Fruit fly (Drosophila melanogaster): Measurements from ENCODE around the gene CG4362.

Gene CG4362

dm6 chr3R:20262927-20263644 is 44.3 kb downstream of the CG4362 start (continued):
- no peak for TF ChIP-seq CG17568 (GFP tag; optimal IDR thresholded peaks at IDR 0.05)
- no peak for TF ChIP-seq emc (GFP tag; optimal IDR thresholded peaks at IDR 0.05)
- TF ChIP-seq cas (GFP tag; IDR thresholded peaks at IDR 0.05), result no peak
- no peak for TF ChIP-seq Atf-2 (GFP tag; optimal IDR thresholded peaks at IDR 0.05)
- TF ChIP-seq pan (optimal IDR thresholded peaks at IDR 0.05), result no peak
- TF ChIP-seq pan (GFP tag; optimal IDR thresholded peaks at IDR 0.05 in 1 of 2, IDR thresholded peaks at IDR 0.05 in 1 of 2), result no peak
- TF ChIP-seq trem (tag; optimal IDR thresholded peaks at IDR 0.05), result no peak
- no peak for TF ChIP-seq zfh1 (GFP tag; IDR thresholded peaks at IDR 0.05)
- no peak for TF ChIP-seq Mrtf (GFP tag; IDR thresholded peaks at IDR 0.05)
- no peak for TF ChIP-seq tll (GFP tag; optimal IDR thresholded peaks at IDR 0.05)
- no peak for TF ChIP-seq trh (GFP tag; optimal IDR thresholded peaks at IDR 0.05)
- TF ChIP-seq bcd (GFP tag; optimal IDR thresholded peaks at IDR 0.05), result peak; percentile 14
- TF ChIP-seq pros (GFP tag; optimal IDR thresholded peaks at IDR 0.05), result no peak
- no peak for TF ChIP-seq CG11696 (GFP tag; IDR thresholded peaks at IDR 0.05)
- no peak for TF ChIP-seq sima (GFP tag; optimal IDR thresholded peaks at IDR 0.05)
- TF ChIP-seq klu (GFP tag; IDR thresholded peaks at IDR 0.05), result no peak
- TF ChIP-seq CG30431 (GFP tag; optimal IDR thresholded peaks at IDR 0.05), result peak; percentile 8
- TF ChIP-seq CG17361 (GFP tag; IDR thresholded peaks at IDR 0.05), result peak; percentile 53; the same call in 2 of the 3 replicates
- TF ChIP-seq NK7.1 (GFP tag; optimal IDR thresholded peaks at IDR 0.05), result no peak
- TF ChIP-seq Lim3 (GFP tag; IDR thresholded peaks at IDR 0.05), result no peak
- TF ChIP-seq CG10209 (GFP tag; optimal IDR thresholded peaks at IDR 0.05), result peak; percentile 14
- no peak for TF ChIP-seq CG3726 (GFP tag; IDR thresholded peaks at IDR 0.05)
- no peak for TF ChIP-seq CG7987 (GFP tag; optimal IDR thresholded peaks at IDR 0.05)
- no peak for TF ChIP-seq Hey (tag; optimal IDR thresholded peaks at IDR 0.05)
- TF ChIP-seq Nf-YC (tag; optimal IDR thresholded peaks at IDR 0.05), result no peak
- TF ChIP-seq CG30020 (tag; optimal IDR thresholded peaks at IDR 0.05), result no peak
- no peak for TF ChIP-seq Bteb2 (GFP tag; optimal IDR thresholded peaks at IDR 0.05)
- no peak for TF ChIP-seq CG13123 (GFP tag; optimal IDR thresholded peaks at IDR 0.05)
- no peak for TF ChIP-seq B-H1 (GFP tag; IDR thresholded peaks at IDR 0.05)
- TF ChIP-seq lmd (GFP tag; IDR thresholded peaks at IDR 0.05), result 0 out of 2 replicates have a peak, but pooled peaks have one; percentile 14
- TF ChIP-seq D (optimal IDR thresholded peaks at IDR 0.05), result no peak
- TF ChIP-seq D (GFP tag; optimal IDR thresholded peaks at IDR 0.05), result peak; percentile 11
- no peak for TF ChIP-seq gcm (GFP tag; optimal IDR thresholded peaks at IDR 0.05)
- TF ChIP-seq CG11247 (GFP tag; IDR thresholded peaks at IDR 0.05), result no peak
- no peak for TF ChIP-seq CG7357 (GFP tag; IDR thresholded peaks at IDR 0.05)
- TF ChIP-seq CG3995 (GFP tag; optimal IDR thresholded peaks at IDR 0.05), result no peak
- TF ChIP-seq CG3163 (GFP tag; optimal IDR thresholded peaks at IDR 0.05), result no peak
- TF ChIP-seq CG31388 (GFP tag; optimal IDR thresholded peaks at IDR 0.05), result no peak
- TF ChIP-seq abd-A (tag; optimal IDR thresholded peaks at IDR 0.05), result no peak
- no peak for TF ChIP-seq hbn (GFP tag; IDR thresholded peaks at IDR 0.05; ENCODE audit: partially characterized antibody)
- TF ChIP-seq usp (GFP tag; optimal IDR thresholded peaks at IDR 0.05), result no peak
- no peak for TF ChIP-seq croc (GFP tag; conservative IDR thresholded peaks at IDR 0.05)
- peak; percentile 5 for TF ChIP-seq mam (GFP tag; optimal IDR thresholded peaks at IDR 0.05)
- TF ChIP-seq cad (GFP tag; optimal IDR thresholded peaks at IDR 0.05), result no peak
- no peak for TF ChIP-seq NFAT (GFP tag; IDR thresholded peaks at IDR 0.05)
- no peak for TF ChIP-seq ato (GFP tag; IDR thresholded peaks at IDR 0.05; ENCODE audit: partially characterized antibody)
- TF ChIP-seq run (tag; optimal IDR thresholded peaks at IDR 0.05), result peak; percentile 15
- TF ChIP-seq CG14014 (GFP tag; IDR thresholded peaks at IDR 0.05), result no peak
- TF ChIP-seq sc (optimal IDR thresholded peaks at IDR 0.05), result no peak
- TF ChIP-seq sc (GFP tag; optimal IDR thresholded peaks at IDR 0.05), result no peak
- TF ChIP-seq CG2678 (tag; optimal IDR thresholded peaks at IDR 0.05), result no peak
- no peak for TF ChIP-seq CG18619 (GFP tag; optimal IDR thresholded peaks at IDR 0.05)
